Worm (Caenorhabditis elegans): ENCODE measurements around the gene K11D12.13.

The K11D12.13 gene

DNA sequence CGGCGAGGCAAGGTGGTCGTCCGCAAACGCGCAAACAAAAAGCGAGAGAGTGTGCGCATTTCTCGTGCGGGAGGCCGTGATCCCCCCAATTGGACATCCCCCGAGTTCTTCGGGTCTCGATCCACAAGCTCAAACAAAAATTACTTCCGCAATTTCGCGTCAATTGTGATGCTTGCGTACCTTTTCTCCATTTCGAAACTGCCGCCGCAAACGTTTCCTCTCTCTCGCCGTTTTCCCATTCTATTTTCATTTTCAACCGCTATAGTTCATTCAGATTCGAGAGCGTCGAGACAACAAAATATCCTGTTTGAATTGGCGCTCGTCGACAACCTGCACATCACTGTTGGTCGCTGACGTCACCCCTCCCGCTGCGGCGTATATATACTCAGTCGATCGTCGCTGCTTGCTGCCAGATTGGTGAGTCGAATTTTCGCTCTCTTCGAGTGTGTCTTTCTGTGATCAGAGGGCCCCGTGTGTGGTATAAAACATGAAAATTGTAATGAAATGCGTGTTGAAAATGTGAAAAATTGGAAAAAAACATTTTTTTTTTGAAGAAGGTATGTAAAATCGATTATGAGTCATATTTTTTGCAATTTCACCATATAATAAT is 16.2 kb downstream of the K11D12.13 start, which contains the start of the genes pqn-51 and K11D12.14 (continued):
- TF ChIP-seq saeg-2 (GFP tag; IDR thresholded peaks at IDR 0.05) (peak; percentile 86), lim-7 (GFP tag; IDR thresholded peaks at IDR 0.05) (0 out of 2 replicates have a peak, but pooled peaks have one; percentile 10), mdl-1 (tag; optimal IDR thresholded peaks at IDR 0.05) (peak; percentile 18 to 67), dmd-8 (GFP tag; IDR thresholded peaks at IDR 0.05) (0 out of 2 replicates have a peak, but pooled peaks have one; percentile 64), dmd-6 (GFP tag; IDR thresholded peaks at IDR 0.05) (peak; percentile 90), pha-4 (GFP tag; IDR thresholded peaks at IDR 0.05) (peak; percentile 90), pha-4 (tag; optimal IDR thresholded peaks at IDR 0.05) (peak; percentile 1), ceh-44 (GFP tag; IDR thresholded peaks at IDR 0.05) (peak; percentile 98), hlh-11 (tag; optimal IDR thresholded peaks at IDR 0.05) (peak; percentile 95), hlh-30 (tag; optimal IDR thresholded peaks at IDR 0.05; ENCODE audit: insufficient read depth) (peak; percentile 70), unc-62 (GFP tag; optimal IDR thresholded peaks at IDR 0.05 in 1 of 2) (peak in 1 of 2 experiments; percentile 100), unc-62 (tag; optimal IDR thresholded peaks at IDR 0.05) (no peak), madf-5 (GFP tag; IDR thresholded peaks at IDR 0.05) (0 out of 4 replicates have a peak, but pooled peaks of 1 of the 2 experiments have one; percentile 5), lsy-2 (tag; optimal IDR thresholded peaks at IDR 0.05) (peak; percentile 81 to 92), nhr-102 (tag; optimal IDR thresholded peaks at IDR 0.05) (peak; percentile 93), nhr-6 (tag; optimal IDR thresholded peaks at IDR 0.05) (peak; percentile 81), lin-29 (GFP tag; IDR thresholded peaks at IDR 0.05) (peak; percentile 87), T26A8.4 (GFP tag; IDR thresholded peaks at IDR 0.05) (peak; percentile 93), F49E8.2 (tag; optimal IDR thresholded peaks at IDR 0.05; ENCODE audit: borderline replicate concordance) (no peak), egl-27 (tag; optimal IDR thresholded peaks at IDR 0.05) (no peak), mep-1 (tag; optimal IDR thresholded peaks at IDR 0.05) (peak; percentile 87), ZK546.5 (tag; optimal IDR thresholded peaks at IDR 0.05) (peak; percentile 42 to 90), jun-1 (tag; optimal IDR thresholded peaks at IDR 0.05) (peak; percentile 88), daf-16 (GFP tag; optimal IDR thresholded peaks at IDR 0.05) (peak; percentile 48 to 74), daf-16 (tag; optimal IDR thresholded peaks at IDR 0.05) (peak; percentile 81), tag-97 (GFP tag; IDR thresholded peaks at IDR 0.05) (no peak), daf-19 (GFP tag; conservative IDR thresholded peaks at IDR 0.05) (peak; percentile 78), nhr-11 (tag; optimal IDR thresholded peaks at IDR 0.05) (peak; percentile 87), unc-39 (tag; optimal IDR thresholded peaks at IDR 0.05) (no peak), ctbp-1 (GFP tag; IDR thresholded peaks at IDR 0.05) (peak; percentile 96), lin-13 (GFP tag; optimal IDR thresholded peaks at IDR 0.05) (peak; percentile 93), fkh-10 (GFP tag; optimal IDR thresholded peaks at IDR 0.05) (peak; percentile 93), mes-2 (tag; optimal IDR thresholded peaks at IDR 0.05; ENCODE audit: poor library complexity, severe bottlenecking) (peak; percentile 83), nhr-41 (GFP tag; IDR thresholded peaks at IDR 0.05) (no peak), nhr-77 (tag; optimal IDR thresholded peaks at IDR 0.05) (peak; percentile 77), F26F4.8 (GFP tag; conservative IDR thresholded peaks at IDR 0.05) (no peak), aha-1 (tag) (peak; percentile 87), aly-2 (tag; optimal IDR thresholded peaks at IDR 0.05) (peak; percentile 22), zip-2 (tag; optimal IDR thresholded peaks at IDR 0.05) (peak; percentile 11), vab-7 (GFP tag; IDR thresholded peaks at IDR 0.05) (peak; percentile 90), unc-130 (GFP tag; optimal IDR thresholded peaks at IDR 0.05) (peak; percentile 7), fos-1 (tag; optimal IDR thresholded peaks at IDR 0.05) (no peak), ztf-11 (tag; optimal IDR thresholded peaks at IDR 0.05) (no peak), Y5F2A.4 (GFP tag; optimal IDR thresholded peaks at IDR 0.05) (no peak), spr-1 (tag; optimal IDR thresholded peaks at IDR 0.05) (peak; percentile 81), T20F7.1 (GFP tag; optimal IDR thresholded peaks at IDR 0.05) (peak; percentile 81), F37D6.2 (tag; optimal IDR thresholded peaks at IDR 0.05) (peak; percentile 91), lin-38 (GFP tag; IDR thresholded peaks at IDR 0.05) (peak; percentile 93), dve-1 (tag; optimal IDR thresholded peaks at IDR 0.05; ENCODE audit: insufficient read depth) (peak; percentile 95)
